Worm (Caenorhabditis elegans): Measurements from ENCODE around the gene rgs-5.

The rgs-5 gene

ce11 chrIII:5722550-5722949, 24.2 kb downstream of the rgs-5 start, which contains the start of gene wrm-1:
TSS of gene wrm-1 (plus strand) at chrIII:5722850.
- TF ChIP-seq nhr-90 (tag; optimal IDR thresholded peaks at IDR 0.05): no peak
- no peak for TF ChIP-seq nhr-80 (tag; optimal IDR thresholded peaks at IDR 0.05)
- no peak for TF ChIP-seq tbx-9 (tag; optimal IDR thresholded peaks at IDR 0.05; ENCODE audit: borderline replicate concordance)
- no peak for TF ChIP-seq D2030.7 (GFP tag; IDR thresholded peaks at IDR 0.05)
- no peak for TF ChIP-seq lsl-1 (GFP tag; optimal IDR thresholded peaks at IDR 0.05)
- TF ChIP-seq Y53F4B.3 (GFP tag; IDR thresholded peaks at IDR 0.05): no peak
- TF ChIP-seq unc-62 (GFP tag; optimal IDR thresholded peaks at IDR 0.05): no peak
- no peak for TF ChIP-seq athp-1 (tag; optimal IDR thresholded peaks at IDR 0.05)

DNA sequence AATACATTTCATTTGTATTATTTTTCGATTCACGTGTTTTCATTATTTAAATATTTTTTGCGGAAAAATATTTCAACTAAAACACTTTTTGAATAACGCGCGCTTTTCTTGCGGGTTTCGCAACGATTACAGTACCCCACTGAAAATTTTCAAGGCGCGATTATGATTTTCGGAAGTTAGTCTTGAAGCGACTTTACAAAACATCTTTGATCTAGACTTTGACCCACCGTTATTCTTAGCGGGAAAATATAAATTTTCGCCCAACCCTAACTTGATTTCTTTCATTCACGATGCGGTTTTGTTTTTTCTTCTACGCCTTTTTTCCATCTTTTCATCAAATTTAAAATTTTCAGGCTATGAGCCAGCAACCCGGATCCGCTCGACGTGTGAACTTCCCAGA, 29.5 kb downstream of the rgs-5 start, which contains the start of gene egg-1:
egg-1 (plus strand) TSS at position 354 of the 400 bp plus-strand sequence.
- no peak for TF ChIP-seq akir-1 (GFP tag; optimal IDR thresholded peaks at IDR 0.05)
- no peak for TF ChIP-seq F39B2.1 (GFP tag; IDR thresholded peaks at IDR 0.05)
- 0 out of 2 replicates have a peak, but pooled peaks have one; percentile 59 for TF ChIP-seq ekl-4 (GFP tag; IDR thresholded peaks at IDR 0.05)
- TF ChIP-seq egl-18 (GFP tag; IDR thresholded peaks at IDR 0.05): no peak
- TF ChIP-seq snpc-3.4 (tag; optimal IDR thresholded peaks at IDR 0.05): peak; percentile 93
- TF ChIP-seq bed-1 (GFP tag; IDR thresholded peaks at IDR 0.05): no peak
- peak; percentile 53 for TF ChIP-seq ceh-100 (GFP tag; IDR thresholded peaks at IDR 0.05)
- no peak for TF ChIP-seq nfyb-1 (GFP tag; IDR thresholded peaks at IDR 0.05)
- TF ChIP-seq ccch-3 (GFP tag; optimal IDR thresholded peaks at IDR 0.05): no peak
- no peak for TF ChIP-seq let-526 (GFP tag; IDR thresholded peaks at IDR 0.05)
- no peak for TF ChIP-seq rpc-1 (optimal IDR thresholded peaks at IDR 0.05)
- no peak for TF ChIP-seq rpc-1 (tag; optimal IDR thresholded peaks at IDR 0.05)
- TF ChIP-seq fkh-3 (tag; optimal IDR thresholded peaks at IDR 0.05): no peak
- no peak for TF ChIP-seq unc-62 (GFP tag; optimal IDR thresholded peaks at IDR 0.05)
- peak; percentile 89 for TF ChIP-seq hsf-1 (GFP tag; IDR thresholded peaks at IDR 0.05)
- TF ChIP-seq unc-130 (GFP tag; optimal IDR thresholded peaks at IDR 0.05): peak; percentile 75
- no peak for TF ChIP-seq zim-3 (tag; optimal IDR thresholded peaks at IDR 0.05)
- peak; percentile 78 for TF ChIP-seq B0019.2 (GFP tag; conservative IDR thresholded peaks at IDR 0.05)
- no peak for TF ChIP-seq lin-26 (GFP tag; IDR thresholded peaks at IDR 0.05)
- no peak for TF ChIP-seq hlh-26 (GFP tag; conservative IDR thresholded peaks at IDR 0.05)
- peak; percentile 12 for TF ChIP-seq repo-1 (tag; optimal IDR thresholded peaks at IDR 0.05)
- TF ChIP-seq egl-44 (GFP tag; IDR thresholded peaks at IDR 0.05): no peak
- no peak for TF ChIP-seq die-1 (tag; optimal IDR thresholded peaks at IDR 0.05)
- peak; percentile 98 for TF ChIP-seq xnd-1 (tag; optimal IDR thresholded peaks at IDR 0.05)
- no peak for TF ChIP-seq F37B4.10 (GFP tag; IDR thresholded peaks at IDR 0.05)
- TF ChIP-seq F57C9.4 (tag; optimal IDR thresholded peaks at IDR 0.05): no peak
- no peak for TF ChIP-seq cebp-1 (GFP tag; IDR thresholded peaks at IDR 0.05)
- no peak for TF ChIP-seq cebp-1 (tag; optimal IDR thresholded peaks at IDR 0.05)
- no peak for TF ChIP-seq ets-4 (GFP tag; optimal IDR thresholded peaks at IDR 0.05)
- peak; percentile 83 for TF ChIP-seq rcor-1 (GFP tag; IDR thresholded peaks at IDR 0.05)
- peak; percentile 75 for TF ChIP-seq F23B12.7 (tag; optimal IDR thresholded peaks at IDR 0.05; ENCODE audit: insufficient read depth)
- TF ChIP-seq snpc-1.1 (tag; optimal IDR thresholded peaks at IDR 0.05; ENCODE audit: insufficient read depth): peak; percentile 21
- TF ChIP-seq mes-4 (tag; optimal IDR thresholded peaks at IDR 0.05): no peak
- peak; percentile 95 for TF ChIP-seq madf-8 (GFP tag; conservative IDR thresholded peaks at IDR 0.05)
- no peak for TF ChIP-seq nfya-2 (GFP tag; IDR thresholded peaks at IDR 0.05)
- peak; percentile 40 for TF ChIP-seq snpc-4 (GFP tag; optimal IDR thresholded peaks at IDR 0.05)
- TF ChIP-seq snpc-4 (tag; optimal IDR thresholded peaks at IDR 0.05): peak in 3 of 4 experiments; percentile 8 to 60 (median 59)
- no peak for TF ChIP-seq nhr-120 (GFP tag; IDR thresholded peaks at IDR 0.05)
- TF ChIP-seq B0336.3 (GFP tag; IDR thresholded peaks at IDR 0.05): peak; percentile 78
- peak; percentile 87 for TF ChIP-seq dox-1 (GFP tag; IDR thresholded peaks at IDR 0.05)
- TF ChIP-seq lsl-1 (GFP tag; optimal IDR thresholded peaks at IDR 0.05): peak; percentile 98
- no peak for TF ChIP-seq hmg-20 (GFP tag; IDR thresholded peaks at IDR 0.05)
- TF ChIP-seq zfh-2 (GFP tag; conservative IDR thresholded peaks at IDR 0.05): no peak
